Worm (Caenorhabditis elegans) whole organism, L1 larva: ENCODE results near the gene F22F1.2.
A peak's percentile ranks its signal among the peaks of the same experiment; 100 is the strongest.

Experiments used
- C16A3.4 ChIP-seq: fragments of 150-350 bp; optimal IDR thresholded peaks from 2 replicates; lab custom pipeline; 2014; ENCODE audit warnings: missing biosample characterization, missing genetic modification characterization
- C34B4.2 ChIP-seq: sonication (generic microtip); optimal IDR thresholded peaks from 2 replicates; lab custom pipeline; 2017; ENCODE audit warnings: mild to moderate bottlenecking, missing genetic modification characterization, missing compliant biosample characterization
- aly-2 ChIP-seq: fragments of 150-350 bp; optimal IDR thresholded peaks from 2 replicates; lab custom pipeline; 2014; ENCODE audit warnings: missing biosample characterization, missing genetic modification characterization
- ama-1 ChIP-seq: fragments of 150-350 bp; optimal IDR thresholded peaks from 2 replicates; lab custom pipeline; 2014
- blmp-1 ChIP-seq: fragments of 150-350 bp; optimal IDR thresholded peaks from 2 replicates; lab custom pipeline; 2014; ENCODE audit warnings: missing biosample characterization, missing genetic modification characterization
- ceh-8 ChIP-seq: fragments of 200-800 bp; sonication (Bioruptor generic); optimal IDR thresholded peaks from 2 replicates; lab custom pipeline; 2018; ENCODE audit warnings: mild to moderate bottlenecking, missing genetic modification characterization, moderate library complexity, missing compliant biosample characterization
- ceh-82 ChIP-seq, 3 experiments: fragments of 150-350 bp in 1 of 3; sonication (generic microtip) in 2 of 3; optimal IDR thresholded peaks; 2 replicates each; lab custom pipeline; 2014 to 2017; ENCODE audit warnings: missing biosample characterization in 3 of 3, missing genetic modification characterization in 3 of 3
- ceh-88 ChIP-seq: fragments of 200-800 bp; sonication (Bioruptor generic); IDR thresholded peaks from 2 replicates; pipeline ENCODE4 v1.3.6; 2022; ENCODE audit warnings: missing genetic modification characterization, missing compliant biosample characterization
- ceh-90 ChIP-seq: sonication (generic microtip); optimal IDR thresholded peaks from 2 replicates; lab custom pipeline; 2016; ENCODE audit warnings: missing genetic modification characterization, missing compliant biosample characterization
- ces-1 ChIP-seq: fragments of 150-350 bp; optimal IDR thresholded peaks from 2 replicates; lab custom pipeline; 2014; ENCODE audit warnings: missing biosample characterization, missing genetic modification reagents, missing genetic modification characterization
- dpl-1 ChIP-seq, 3 experiments: fragments of 150-350 bp in 2 of 3; sonication (generic microtip) in 1 of 3; optimal IDR thresholded peaks; 2 replicates each; lab custom pipeline; 2014 to 2017; ENCODE audit warnings: missing biosample characterization in 3 of 3, missing genetic modification characterization in 3 of 3, missing genetic modification reagents in 3 of 3
- dsc-1 ChIP-seq: sonication (generic microtip); optimal IDR thresholded peaks from 2 replicates; lab custom pipeline; 2016; ENCODE audit warnings: mild to moderate bottlenecking, missing genetic modification characterization, missing compliant biosample characterization
- efl-1 ChIP-seq, 4 experiments: fragments of 150-350 bp; optimal IDR thresholded peaks in 3 of 4; peaks in 1 of 4; 1 replicate in 1 of 4; 2 replicates in 3 of 4; lab custom pipeline; 2014; ENCODE audit warnings: missing biosample characterization in 2 of 4, missing genetic modification characterization in 2 of 4, missing genetic modification reagents in 2 of 4
- efl-3 ChIP-seq: fragments of 200-800 bp; sonication (Bioruptor generic); optimal IDR thresholded peaks from 2 replicates; lab custom pipeline; 2018; ENCODE audit warnings: mild to moderate bottlenecking, missing genetic modification characterization, missing compliant biosample characterization
- egl-13 ChIP-seq: sonication (generic microtip); optimal IDR thresholded peaks from 2 replicates; lab custom pipeline; 2016; ENCODE audit warnings: missing genotype, missing genetic modification reagents, missing genetic modification characterization, missing compliant biosample characterization
- egl-27 ChIP-seq, 2 experiments: fragments of 150-350 bp in 1 of 2; sonication (generic microtip); optimal IDR thresholded peaks; 3 replicates each; lab custom pipeline; 2017 to 2018; ENCODE audit warnings: missing biosample characterization in 2 of 2, missing genetic modification characterization in 2 of 2, missing genetic modification reagents in 2 of 2
- elt-2 ChIP-seq: sonication (generic microtip); optimal IDR thresholded peaks from 2 replicates; lab custom pipeline; 2016; ENCODE audit warnings: missing genetic modification characterization, mild to moderate bottlenecking, inconsistent platforms, missing compliant biosample characterization, missing genetic modification reagents
- ets-5 ChIP-seq: fragments of 200-800 bp; sonication (Bioruptor generic); IDR thresholded peaks from 2 replicates; pipeline ENCODE4 v1.3.6; 2022; ENCODE audit warnings: missing genetic modification characterization, missing compliant biosample characterization
- fkh-10 ChIP-seq: sonication (generic microtip); optimal IDR thresholded peaks from 2 replicates; lab custom pipeline; 2017; ENCODE audit warnings: missing biosample characterization, missing genetic modification reagents, missing genetic modification characterization
- fkh-8 ChIP-seq: sonication (generic microtip); optimal IDR thresholded peaks from 2 replicates; lab custom pipeline; 2016; ENCODE audit warnings: mild to moderate bottlenecking, missing genetic modification characterization, missing compliant biosample characterization
- fos-1 ChIP-seq: fragments of 150-350 bp; optimal IDR thresholded peaks from 2 replicates; lab custom pipeline; 2014; ENCODE audit warnings: missing biosample characterization, missing genetic modification characterization
- hpl-2 ChIP-seq: fragments of 150-350 bp; optimal IDR thresholded peaks from 2 replicates; lab custom pipeline; 2014; ENCODE audit warnings: missing biosample characterization, missing genetic modification reagents, missing genetic modification characterization
- isw-1 ChIP-seq: fragments of 200-800 bp; sonication (Bioruptor generic); IDR thresholded peaks from 2 replicates; pipeline ENCODE4 v1.3.6; 2022; ENCODE audit warnings: missing genetic modification characterization, missing compliant biosample characterization
- lin-13 ChIP-seq: fragments of 150-350 bp; optimal IDR thresholded peaks from 2 replicates; lab custom pipeline; 2014; ENCODE audit warnings: missing biosample characterization, missing genetic modification reagents, missing genetic modification characterization
- lin-14 ChIP-seq: fragments of 200-800 bp; sonication (Bioruptor generic); optimal IDR thresholded peaks from 2 replicates; lab custom pipeline; 2018; ENCODE audit warnings: mild to moderate bottlenecking, missing genetic modification characterization, moderate library complexity, missing compliant biosample characterization
- lin-15B ChIP-seq: fragments of 150-350 bp; sonication (generic microtip); optimal IDR thresholded peaks from 3 replicates; lab custom pipeline; 2014; ENCODE audit warnings: missing biosample characterization, missing genetic modification characterization
- lin-35 ChIP-seq, 2 experiments: fragments of 150-350 bp; optimal IDR thresholded peaks; 2 replicates each; lab custom pipeline; 2014; ENCODE audit warnings: missing biosample characterization in 2 of 2, missing genetic modification characterization in 2 of 2, missing genetic modification reagents in 2 of 2
- lsy-2 ChIP-seq, 2 experiments: fragments of 150-350 bp; optimal IDR thresholded peaks; 2 replicates each; lab custom pipeline; 2014; ENCODE audit warnings: missing biosample characterization in 2 of 2, missing genetic modification characterization in 2 of 2
- mdl-1 ChIP-seq, 2 experiments: fragments of 150-350 bp; optimal IDR thresholded peaks; 2 replicates each; lab custom pipeline; 2014 to 2017; ENCODE audit warnings: missing biosample characterization in 2 of 2, missing genetic modification characterization in 2 of 2, inconsistent platforms in 1 of 2
- mef-2 ChIP-seq: fragments of 150-350 bp; optimal IDR thresholded peaks from 2 replicates; lab custom pipeline; 2014; ENCODE audit warnings: missing biosample characterization, missing genetic modification characterization
- mep-1 ChIP-seq: fragments of 150-350 bp; optimal IDR thresholded peaks from 2 replicates; lab custom pipeline; 2014; ENCODE audit warnings: missing biosample characterization, missing genetic modification characterization
- nhr-19 ChIP-seq: fragments of 200-800 bp; sonication (Bioruptor generic); conservative IDR thresholded peaks from 2 replicates; pipeline ENCODE4 v1.3.6; 2022; ENCODE audit warnings: missing genetic modification characterization, missing compliant biosample characterization
- nhr-20 ChIP-seq: sonication (generic microtip); optimal IDR thresholded peaks from 2 replicates; lab custom pipeline; 2016; ENCODE audit warnings: mild to moderate bottlenecking, missing genetic modification characterization, missing compliant biosample characterization
- nhr-237 ChIP-seq: fragments of 150-350 bp; optimal IDR thresholded peaks from 2 replicates; lab custom pipeline; 2014; ENCODE audit warnings: missing biosample characterization, missing genetic modification characterization
- nhr-47 ChIP-seq: sonication (generic microtip); optimal IDR thresholded peaks from 2 replicates; lab custom pipeline; 2016; ENCODE audit warnings: mild to moderate bottlenecking, missing genetic modification characterization, moderate library complexity, missing compliant biosample characterization
- nhr-71 ChIP-seq: sonication (generic microtip); optimal IDR thresholded peaks from 2 replicates; lab custom pipeline; 2016; ENCODE audit warnings: mild to moderate bottlenecking, missing genetic modification characterization, moderate library complexity, missing compliant biosample characterization
- rnt-1 ChIP-seq: sonication (generic microtip); optimal IDR thresholded peaks from 2 replicates; lab custom pipeline; 2016; ENCODE audit warnings: mild to moderate bottlenecking, missing genetic modification characterization, moderate library complexity, missing compliant biosample characterization
- snpc-4 ChIP-seq: fragments of 150-350 bp; optimal IDR thresholded peaks from 2 replicates; lab custom pipeline; 2014; ENCODE audit warnings: missing biosample characterization, missing genetic modification characterization
- snu-23 ChIP-seq: sonication (generic microtip); optimal IDR thresholded peaks from 2 replicates; lab custom pipeline; 2016; ENCODE audit warnings: missing genetic modification characterization, missing compliant biosample characterization
- sox-4 ChIP-seq: sonication (generic microtip); optimal IDR thresholded peaks from 2 replicates; lab custom pipeline; 2016; ENCODE audit warnings: missing genetic modification characterization, missing compliant biosample characterization
- swsn-7 ChIP-seq: sonication (generic microtip); optimal IDR thresholded peaks from 2 replicates; lab custom pipeline; 2016; ENCODE audit warnings: missing genetic modification characterization, missing compliant biosample characterization
- tbx-2 ChIP-seq: sonication (generic microtip); optimal IDR thresholded peaks from 2 replicates; lab custom pipeline; 2016; ENCODE audit warnings: missing genetic modification characterization, missing compliant biosample characterization
- unc-130 ChIP-seq: fragments of 150-350 bp; optimal IDR thresholded peaks from 2 replicates; lab custom pipeline; 2017; ENCODE audit warnings: missing biosample characterization, missing genetic modification characterization, inconsistent platforms
- unc-86 ChIP-seq: sonication (generic microtip); optimal IDR thresholded peaks from 2 replicates; lab custom pipeline; 2016; ENCODE audit warnings: missing genetic modification characterization, missing compliant biosample characterization
- unc-98 ChIP-seq: fragments of 200-800 bp; sonication (Bioruptor generic); IDR thresholded peaks from 2 replicates; pipeline ENCODE4 v1.3.6; 2022; ENCODE audit warnings: missing genetic modification characterization, missing compliant biosample characterization
- xbp-1 ChIP-seq: sonication (generic microtip); optimal IDR thresholded peaks from 2 replicates; lab custom pipeline; 2016; ENCODE audit warnings: missing genetic modification characterization, missing compliant biosample characterization
- ztf-11 ChIP-seq, 2 experiments: sonication (generic microtip); optimal IDR thresholded peaks; 2 replicates each; lab custom pipeline; 2016 to 2017; ENCODE audit warnings: missing genetic modification characterization in 2 of 2, missing biosample characterization in 1 of 2, missing compliant biosample characterization in 1 of 2

Gene F22F1.2

DNA sequence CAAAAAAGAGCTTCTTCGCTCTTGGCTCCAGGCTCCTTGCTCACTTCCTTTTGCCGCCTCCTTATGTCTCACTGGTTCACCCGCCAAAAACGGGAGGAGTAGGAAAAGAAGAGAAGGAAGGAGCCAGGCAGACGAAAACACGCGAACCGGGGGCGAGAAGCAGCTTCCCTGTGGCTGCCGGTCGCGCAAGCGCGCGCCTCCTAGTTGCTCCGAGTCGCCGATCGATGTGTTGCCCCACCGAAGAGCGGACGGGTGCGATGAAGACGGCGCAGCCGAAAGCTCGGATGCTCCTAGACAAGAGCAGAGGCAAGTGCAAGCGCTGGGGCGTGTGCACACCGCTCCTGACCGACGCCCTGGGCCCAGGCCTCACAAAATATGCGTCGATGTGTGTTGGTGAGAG lies 13.0 kb upstream of the F22F1.2 start:
- TF ChIP-seq nhr-71 (tag; lab: Kevin White, UChicago) (peak; percentile 39), isw-1 (GFP tag; lab: Robert Waterston, UW) (peak; percentile 24; the same call in 1 of the 2 replicates), snpc-4 (tag; lab: Kevin White, UChicago) (no peak), ceh-90 (tag; lab: Kevin White, UChicago) (no peak), lin-35 (GFP tag; optimal IDR thresholded peaks at IDR 0.05; lab: Kevin White, UChicago) (peak in 1 of 2 experiments; percentile 27), fos-1 (tag; lab: Kevin White, UChicago) (no peak), swsn-7 (tag; lab: Kevin White, UChicago) (peak; percentile 60), aly-2 (tag; lab: Kevin White, UChicago) (no peak), lsy-2 (tag; optimal IDR thresholded peaks at IDR 0.05; lab: Kevin White, UChicago) (peak in 1 of 2 experiments; percentile 31), dpl-1 (GFP tag; optimal IDR thresholded peaks at IDR 0.05; lab: Kevin White, UChicago) (peak in 1 of 3 experiments; percentile 24), lin-14 (GFP tag; lab: Kevin White, UChicago) (peak; percentile 88), C16A3.4 (tag; lab: Kevin White, UChicago) (no peak), ama-1 (lab: Kevin White, UChicago) (no peak), efl-1 (optimal IDR thresholded peaks at IDR 0.05; lab: Kevin White, UChicago) (no peak), efl-1 (GFP tag; optimal IDR thresholded peaks at IDR 0.05 in 1 of 2; lab: Kevin White, UChicago) (peak in 1 of 2 experiments; percentile 4), ceh-8 (GFP tag; lab: Kevin White, UChicago) (peak; percentile 89), ceh-82 (tag; optimal IDR thresholded peaks at IDR 0.05; lab: Kevin White, UChicago) (peak; percentile 42 to 64 (median 59)), egl-13 (tag; lab: Kevin White, UChicago) (peak; percentile 57), unc-86 (peak; percentile 30), C34B4.2 (tag; lab: Kevin White, UChicago) (no peak), fkh-8 (peak; percentile 93), nhr-19 (peak; percentile 29; the same call in 1 of the 2 replicates), sox-4 (tag; lab: Kevin White, UChicago) (peak; percentile 59), nhr-47 (peak; percentile 67), ceh-88 (GFP tag; lab: Robert Waterston, UW) (0 out of 2 replicates have a peak, but pooled peaks have one; percentile 37), fkh-10 (peak; percentile 62), dsc-1 (tag; lab: Kevin White, UChicago) (peak; percentile 39), tbx-2 (tag; lab: Kevin White, UChicago) (peak; percentile 7), ets-5 (GFP tag; lab: Robert Waterston, UW) (no peak), snu-23 (GFP tag; lab: Kevin White, UChicago) (peak; percentile 15), unc-130 (tag; lab: Kevin White, UChicago) (no peak), ztf-11 (tag; optimal IDR thresholded peaks at IDR 0.05; lab: Kevin White, UChicago) (peak in 1 of 2 experiments; percentile 24)

DNA sequence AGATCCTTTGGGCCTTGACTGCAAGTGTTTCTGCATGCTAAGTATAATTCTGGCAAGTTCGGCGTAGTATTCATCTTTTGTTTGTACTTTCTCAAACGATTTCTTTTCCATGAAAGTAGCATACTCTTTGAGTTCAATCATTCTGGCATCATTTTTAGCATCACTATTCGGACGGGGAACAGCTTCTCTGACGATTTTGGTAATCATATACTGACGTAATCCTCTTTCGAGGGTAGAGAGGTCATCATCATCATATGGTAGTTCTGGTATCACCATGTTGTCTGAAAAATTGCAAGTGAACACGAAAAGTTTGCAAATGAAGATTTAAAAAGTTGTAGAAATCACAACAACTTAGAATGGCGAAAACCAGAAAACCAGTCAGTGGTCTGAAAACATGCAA lies 12.3 kb upstream of the F22F1.2 start, which contains the start of gene F22F1.3:
F22F1.3 (minus strand) TSS at position 281 of the 400 bp plus-strand sequence.
- no peak for TF ChIP-seq hpl-2 (GFP tag; lab: Kevin White, UChicago)
- no peak for TF ChIP-seq ces-1 (GFP tag; lab: Kevin White, UChicago)
- no peak for TF ChIP-seq elt-2 (tag; lab: Kevin White, UChicago)
- TF ChIP-seq unc-86, result no peak
- TF ChIP-seq rnt-1 (tag; lab: Kevin White, UChicago), result no peak
- TF ChIP-seq lin-13, result no peak

DNA sequence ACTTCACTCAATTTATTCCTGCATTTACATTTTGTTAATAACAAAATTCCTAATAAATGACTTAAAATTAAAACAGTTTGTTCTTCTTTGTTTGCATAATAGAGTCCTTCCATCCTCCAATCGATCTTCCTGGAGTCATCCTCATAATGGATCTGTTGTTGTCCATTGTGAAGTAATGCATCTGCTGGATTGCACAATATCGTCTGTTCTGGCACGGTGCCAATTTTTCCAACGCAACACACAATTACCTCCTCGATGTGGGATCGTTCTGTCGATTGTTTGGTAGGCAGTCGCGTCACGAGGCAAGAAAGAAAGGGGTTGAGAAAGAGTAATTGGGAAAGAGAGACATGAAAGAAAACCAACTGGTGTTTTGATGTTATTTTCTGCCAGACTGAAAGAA lies 9.5 kb upstream of the F22F1.2 start:
- TF ChIP-seq lsy-2 (tag; optimal IDR thresholded peaks at IDR 0.05; lab: Kevin White, UChicago) (peak; percentile 0 to 29), egl-27 (tag; optimal IDR thresholded peaks at IDR 0.05; lab: Kevin White, UChicago) (no peak), nhr-20 (peak; percentile 28), dsc-1 (tag; lab: Kevin White, UChicago) (no peak), mdl-1 (tag; optimal IDR thresholded peaks at IDR 0.05; lab: Kevin White, UChicago) (peak in 1 of 2 experiments; percentile 45), ama-1 (lab: Kevin White, UChicago) (peak; percentile 77), unc-98 (GFP tag; lab: Robert Waterston, UW) (no peak), ztf-11 (tag; optimal IDR thresholded peaks at IDR 0.05; lab: Kevin White, UChicago) (peak in 1 of 2 experiments; percentile 69), xbp-1 (tag; lab: Kevin White, UChicago) (peak; percentile 13), rnt-1 (tag; lab: Kevin White, UChicago) (peak; percentile 37), blmp-1 (tag; lab: Kevin White, UChicago) (peak; percentile 65), lin-15B (no peak), mep-1 (tag; lab: Kevin White, UChicago) (peak; percentile 72), nhr-19 (no peak), unc-86 (peak; percentile 55), egl-13 (tag; lab: Kevin White, UChicago) (no peak), efl-1 (optimal IDR thresholded peaks at IDR 0.05; lab: Kevin White, UChicago) (peak; percentile 6 to 23), efl-1 (GFP tag; optimal IDR thresholded peaks at IDR 0.05 in 1 of 2; lab: Kevin White, UChicago) (no peak), C16A3.4 (tag; lab: Kevin White, UChicago) (peak; percentile 54), mef-2 (no peak), dpl-1 (GFP tag; optimal IDR thresholded peaks at IDR 0.05; lab: Kevin White, UChicago) (peak in 2 of 3 experiments; percentile 9 to 26), nhr-237 (tag; lab: Kevin White, UChicago) (no peak), efl-3 (GFP tag; lab: Kevin White, UChicago) (no peak), nhr-71 (tag; lab: Kevin White, UChicago) (peak; percentile 56), lin-14 (GFP tag; lab: Kevin White, UChicago) (peak; percentile 50)
